Fruit fly (Drosophila melanogaster) whole organism: ENCODE measurements around the gene snz.

Experiments
- CG8478 ChIP-seq: fragments of >200 bp; optimal IDR thresholded peaks from 2 replicates; lab custom pipeline; 2018; ENCODE audit warnings: inconsistent platforms
- Dll ChIP-seq: fragments of >200 bp; optimal IDR thresholded peaks from 2 replicates; lab custom pipeline; 2017
- EcR ChIP-seq, 2 experiments: fragments of >200 bp; optimal IDR thresholded peaks; 2 replicates each; lab custom pipeline; 2017; ENCODE audit warnings: missing biosample characterization in 2 of 2, missing genetic modification characterization in 2 of 2, missing genetic modification reagents in 2 of 2
- pan ChIP-seq: fragments of >200 bp; optimal IDR thresholded peaks from 2 replicates; lab custom pipeline; 2017
- psq ChIP-seq: fragments of >200 bp; optimal IDR thresholded peaks from 2 replicates; lab custom pipeline; 2017
- usp ChIP-seq: fragments of >200 bp; optimal IDR thresholded peaks from 2 replicates; lab custom pipeline; 2017; ENCODE audit warnings: missing biosample characterization, missing genetic modification characterization, mixed read lengths

snz gene

dm6 chrX:7930236-7931027 lies 18.5 kb downstream of the snz start:
- TF ChIP-seq pan (lab: Kevin White, UChicago) (no peak), EcR (GFP tag; optimal IDR thresholded peaks at IDR 0.05; lab: Kevin White, UChicago) (no peak), psq (lab: Kevin White, UChicago) (no peak), usp (GFP tag; lab: Kevin White, UChicago) (no peak), CG8478 (lab: Kevin White, UChicago) (peak; percentile 0), Dll (peak; percentile 84)

DNA sequence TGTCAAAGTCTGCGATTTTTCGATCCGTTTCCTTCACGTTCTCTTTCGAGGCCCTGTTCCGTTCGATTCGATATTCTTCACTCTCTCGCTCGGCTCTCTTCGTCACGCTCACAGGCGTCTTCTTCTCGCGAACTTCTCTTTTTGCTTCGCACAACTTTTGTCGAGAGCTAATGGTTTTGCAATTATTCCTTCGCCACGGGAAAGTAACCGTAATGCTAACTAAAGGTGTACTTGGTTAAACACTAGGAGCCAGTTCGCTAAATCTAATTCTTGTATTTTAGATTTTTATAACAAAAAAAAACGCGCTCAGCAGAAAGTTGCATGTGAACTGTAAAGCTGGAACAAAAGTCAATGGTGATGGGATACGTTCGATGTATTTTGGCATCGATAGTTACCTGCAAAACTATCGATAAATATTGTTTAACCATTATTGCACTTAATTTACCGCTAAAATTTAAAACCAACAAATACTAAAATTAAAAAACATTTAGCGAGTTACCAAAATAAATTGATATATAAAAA lies 19.2 kb downstream of the snz start, which contains the start of gene mahe:
Gene mahe, minus strand, starts transcription at position 355 of the 522 bp plus-strand sequence.
- TF ChIP-seq usp (GFP tag; lab: Kevin White, UChicago), result no peak
- no peak for TF ChIP-seq pan (lab: Kevin White, UChicago)
- no peak for TF ChIP-seq EcR (GFP tag; optimal IDR thresholded peaks at IDR 0.05; lab: Kevin White, UChicago)
- no peak for TF ChIP-seq CG8478 (lab: Kevin White, UChicago)
- no peak for TF ChIP-seq psq (lab: Kevin White, UChicago)
- no peak for TF ChIP-seq Dll

dm6 chrX:7933210-7933915 lies 21.5 kb downstream of the snz start, which contains the start of the genes Dhdds and RpS14a:
Gene Dhdds, minus strand, starts transcription at chrX:7933351.
Gene RpS14a, plus strand, starts transcription at chrX:7933742.
- TF ChIP-seq pan (lab: Kevin White, UChicago), result no peak
- TF ChIP-seq Dll, result no peak
- TF ChIP-seq CG8478 (lab: Kevin White, UChicago), result no peak
- TF ChIP-seq psq (lab: Kevin White, UChicago), result no peak
- TF ChIP-seq EcR (GFP tag; optimal IDR thresholded peaks at IDR 0.05; lab: Kevin White, UChicago), result no peak
- TF ChIP-seq usp (GFP tag; lab: Kevin White, UChicago), result no peak

- TF ChIP-seq usp (GFP tag; lab: Kevin White, UChicago), result no peak
- TF ChIP-seq CG8478 (lab: Kevin White, UChicago), result no peak
- TF ChIP-seq Dll, result no peak
- TF ChIP-seq psq (lab: Kevin White, UChicago), result no peak
- TF ChIP-seq EcR (GFP tag; optimal IDR thresholded peaks at IDR 0.05; lab: Kevin White, UChicago), result no peak
- no peak for TF ChIP-seq pan (lab: Kevin White, UChicago)
Observed at dm6 chrX:7934679-7935078, 22.8 kb downstream of the snz start, which contains the start of gene RpS14b. Gene RpS14b, plus strand, starts transcription at chrX:7934898.

DNA sequence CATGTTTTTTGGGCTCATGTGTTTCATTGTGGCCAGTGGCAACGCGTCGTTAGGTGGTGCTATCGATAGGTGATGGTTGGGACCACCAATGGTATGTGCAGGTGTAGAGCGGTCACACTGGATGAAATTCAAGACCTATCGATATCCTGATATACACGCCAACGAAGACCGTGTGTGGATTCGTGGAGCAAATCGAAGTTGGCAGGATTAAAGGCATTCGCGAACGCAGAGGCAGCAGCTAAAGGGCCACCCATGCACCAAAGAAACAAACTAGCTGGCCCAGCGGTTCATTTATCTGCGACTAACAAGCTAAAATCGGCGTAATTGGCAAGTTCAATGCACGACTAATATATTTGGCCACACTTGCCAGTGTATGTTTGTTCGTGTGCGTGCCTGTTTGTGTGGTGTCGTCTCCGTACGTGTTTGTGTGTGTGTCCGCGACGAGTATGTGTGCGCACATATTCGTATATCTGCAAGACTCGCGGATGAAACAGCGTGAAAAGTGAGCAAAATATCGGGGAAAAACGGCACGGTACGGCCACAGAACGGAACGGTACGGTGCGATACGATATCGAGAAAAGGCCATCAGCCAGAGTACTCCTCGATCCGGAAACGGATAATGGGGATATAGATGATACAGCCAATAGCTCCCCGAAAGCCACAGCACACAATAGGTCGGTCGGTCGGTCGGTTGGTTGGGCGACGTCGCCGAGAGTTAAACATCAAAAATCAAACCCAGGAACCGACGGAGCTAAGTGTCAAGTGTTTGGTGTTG lies 24.1 kb downstream of the snz start, which contains the start of gene Ubr3:
Gene Ubr3, plus strand, starts transcription at position 99 of the 775 bp plus-strand sequence.
- TF ChIP-seq usp (GFP tag; lab: Kevin White, UChicago) (no peak), EcR (GFP tag; optimal IDR thresholded peaks at IDR 0.05; lab: Kevin White, UChicago) (no peak), psq (lab: Kevin White, UChicago) (no peak), CG8478 (lab: Kevin White, UChicago) (no peak), pan (lab: Kevin White, UChicago) (no peak), Dll (no peak)

DNA sequence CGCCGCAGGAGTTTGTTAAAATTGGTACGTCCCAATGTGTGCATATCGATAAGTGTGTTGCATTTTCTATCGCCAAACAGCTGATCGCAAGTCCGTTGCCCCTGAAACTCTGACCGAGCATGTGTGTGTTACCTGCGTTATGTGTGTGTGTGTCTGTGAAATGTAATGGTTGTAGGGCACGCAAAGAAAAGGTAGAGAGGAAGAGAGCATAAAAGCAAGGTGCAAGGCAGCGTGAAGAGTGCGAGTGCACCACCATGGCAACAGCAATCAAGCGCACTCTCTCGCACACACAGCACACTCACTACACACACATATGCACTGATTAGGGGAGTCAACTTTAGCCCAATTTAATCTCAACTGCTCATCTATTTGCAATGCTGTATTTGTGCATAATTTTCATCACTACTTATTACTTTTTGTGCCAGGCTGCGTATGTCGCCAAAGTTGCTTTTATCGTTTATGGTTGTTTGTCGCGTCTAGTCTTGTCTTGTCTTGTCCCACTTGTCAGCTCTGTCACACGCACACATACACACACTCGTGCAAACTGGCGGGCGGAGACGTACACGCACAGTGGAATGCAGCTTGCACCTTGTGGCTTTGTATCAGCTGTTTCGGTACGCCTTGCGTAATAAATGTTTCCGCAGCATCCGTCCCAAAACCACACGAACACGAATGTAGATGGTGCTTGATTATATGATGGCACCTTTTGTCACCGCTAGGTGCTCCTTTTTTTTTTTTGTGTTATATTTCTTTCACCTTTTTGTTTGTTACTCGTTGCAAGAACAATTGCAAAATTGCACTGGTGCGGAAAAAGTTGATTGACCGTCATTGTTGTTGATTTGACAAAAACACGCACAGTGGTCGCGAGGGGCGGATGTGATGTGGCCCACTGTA lies 25.9 kb downstream of the snz start:
- TF ChIP-seq EcR (GFP tag; optimal IDR thresholded peaks at IDR 0.05; lab: Kevin White, UChicago) (peak in 1 of 2 experiments; percentile 91), CG8478 (lab: Kevin White, UChicago) (peak; percentile 34), pan (lab: Kevin White, UChicago) (no peak)

- TF ChIP-seq EcR (GFP tag; optimal IDR thresholded peaks at IDR 0.05; lab: Kevin White, UChicago) (no peak), Dll (no peak), usp (GFP tag; lab: Kevin White, UChicago) (no peak), pan (lab: Kevin White, UChicago) (no peak), psq (lab: Kevin White, UChicago) (no peak), CG8478 (lab: Kevin White, UChicago) (no peak)
Observed at dm6 chrX:7938482-7938804, 26.6 kb downstream of the snz start.

DNA sequence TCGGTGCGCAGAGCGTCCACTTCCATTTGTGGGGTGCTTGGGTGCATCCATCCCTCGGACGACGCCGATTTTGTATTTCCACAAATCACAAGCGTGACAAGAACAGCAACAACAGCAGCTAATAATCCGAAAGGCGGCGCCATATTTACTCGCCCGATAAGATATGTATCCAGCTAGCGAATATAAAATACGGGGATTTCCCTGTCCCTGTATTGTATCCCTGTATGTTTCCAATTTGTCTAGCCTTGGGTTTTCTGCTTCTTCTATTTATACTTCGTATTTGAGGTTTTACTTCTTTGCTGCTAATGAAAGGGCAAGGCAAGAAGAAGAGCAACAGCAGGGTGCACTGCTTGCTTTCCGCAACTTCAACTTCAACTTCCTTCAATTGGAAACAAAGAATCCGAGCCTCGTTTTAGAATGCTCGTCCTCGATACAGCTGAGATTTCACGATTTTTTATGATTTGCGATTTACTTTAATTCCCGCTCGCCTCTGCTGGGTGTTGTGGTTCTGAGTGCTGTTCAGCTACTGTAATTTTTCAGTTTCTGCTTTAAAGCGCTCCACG lies 32.3 kb downstream of the snz start:
- no peak for TF ChIP-seq EcR (GFP tag; optimal IDR thresholded peaks at IDR 0.05; lab: Kevin White, UChicago)
- TF ChIP-seq CG8478 (lab: Kevin White, UChicago), result no peak
- no peak for TF ChIP-seq Dll
- no peak for TF ChIP-seq psq (lab: Kevin White, UChicago)
- no peak for TF ChIP-seq pan (lab: Kevin White, UChicago)
- no peak for TF ChIP-seq usp (GFP tag; lab: Kevin White, UChicago)

DNA sequence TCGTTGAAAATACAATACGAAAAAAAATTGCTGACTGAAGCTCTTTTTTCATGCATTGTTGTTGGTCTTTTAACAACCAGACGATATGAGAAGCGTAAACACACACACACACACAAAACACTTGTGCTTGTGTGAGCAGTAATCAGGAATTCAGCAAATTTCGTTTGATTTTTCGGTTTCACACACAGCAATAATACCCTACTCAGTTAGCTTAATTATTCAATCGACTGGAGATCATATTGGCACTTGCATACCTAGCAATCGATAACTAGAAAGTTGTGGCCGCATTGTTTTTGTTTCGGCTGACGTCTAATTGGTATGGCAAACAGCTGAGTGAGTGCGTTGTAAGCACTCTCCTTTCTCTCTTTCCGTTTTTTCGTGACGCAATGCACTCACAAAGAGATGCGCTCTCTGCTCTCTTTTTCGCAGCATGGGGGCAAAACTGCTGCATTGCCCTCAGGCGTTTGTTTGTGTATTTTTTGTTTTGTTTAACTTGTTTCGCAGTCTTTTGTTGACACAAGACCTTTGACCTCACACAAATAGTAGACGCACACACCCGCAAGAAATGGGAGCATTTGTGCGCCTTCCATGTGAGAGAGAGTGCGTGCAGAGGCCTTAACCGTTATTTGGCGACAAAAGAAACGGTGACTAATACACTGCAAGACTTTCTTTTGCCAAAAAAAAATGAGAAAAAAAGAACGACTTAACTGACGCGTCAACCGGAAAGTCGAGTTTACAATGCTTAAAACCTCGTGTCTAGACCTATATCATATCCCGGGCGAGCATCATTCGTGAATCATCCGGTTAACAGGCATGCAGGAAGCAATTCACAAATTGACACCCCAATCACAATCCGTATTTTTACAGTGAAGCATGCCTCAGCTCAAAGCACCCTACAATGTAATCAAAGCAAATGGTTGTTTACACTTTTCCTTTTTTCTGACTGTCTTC lies 33.2 kb downstream of the snz start:
- TF ChIP-seq CG8478 (lab: Kevin White, UChicago) (no peak), Dll (peak; percentile 94)
